Worm (Caenorhabditis elegans) whole organism, early embryonic: Measurements from ENCODE around the gene aakg-2.
"Not testable (repeated sequence)": the region's sequence is repeated elsewhere in the genome, so short reads cannot be mapped to it uniquely, and the experiment has no call there.

Source experiments
- B0310.2 ChIP-seq: sonication (generic microtip); optimal IDR thresholded peaks from 2 replicates; lab custom pipeline; 2016; ENCODE audit warnings: mild to moderate bottlenecking, missing genetic modification characterization, missing compliant biosample characterization
- F13C5.2 ChIP-seq: sonication (generic microtip); optimal IDR thresholded peaks from 2 replicates; lab custom pipeline; 2017; ENCODE audit warnings: mild to moderate bottlenecking, missing genetic modification characterization, inconsistent platforms, missing compliant biosample characterization
- aly-1 ChIP-seq: sonication (generic microtip); optimal IDR thresholded peaks from 2 replicates; lab custom pipeline; 2016; ENCODE audit warnings: missing genetic modification characterization, missing compliant biosample characterization
- ama-1 ChIP-seq: fragments of 150-350 bp; optimal IDR thresholded peaks from 2 replicates; lab custom pipeline; 2014
- ceh-13 ChIP-seq: fragments of 200-800 bp; sonication (Bioruptor generic); optimal IDR thresholded peaks from 2 replicates; lab custom pipeline; 2018; ENCODE audit warnings: mild to moderate bottlenecking, missing genetic modification characterization, missing compliant biosample characterization
- ceh-36 ChIP-seq: sonication (generic microtip); optimal IDR thresholded peaks from 2 replicates; lab custom pipeline; 2016; ENCODE audit warnings: missing genetic modification characterization, inconsistent platforms, missing compliant biosample characterization
- ets-7 ChIP-seq: sonication (generic microtip); optimal IDR thresholded peaks from 2 replicates; lab custom pipeline; 2016; ENCODE audit warnings: missing genotype, missing genetic modification characterization, missing compliant biosample characterization
- flt-1 ChIP-seq: fragments of 200-800 bp; sonication (Bioruptor generic); IDR thresholded peaks from 2 replicates; pipeline ENCODE4 v1.3.6; 2022; ENCODE audit warnings: missing genetic modification characterization, missing compliant biosample characterization
- hmbx-1 ChIP-seq: sonication (generic microtip); optimal IDR thresholded peaks from 2 replicates; lab custom pipeline; 2016; ENCODE audit warnings: mild to moderate bottlenecking, missing genetic modification characterization, missing compliant biosample characterization
- hmg-4 ChIP-seq: fragments of 200-800 bp; sonication (Bioruptor generic); optimal IDR thresholded peaks from 2 replicates; lab custom pipeline; 2018; ENCODE audit warnings: mild to moderate bottlenecking, missing genetic modification characterization, missing compliant biosample characterization
- hnd-1 ChIP-seq: sonication (generic microtip); optimal IDR thresholded peaks from 2 replicates; lab custom pipeline; 2016; ENCODE audit warnings: missing genetic modification characterization, missing compliant biosample characterization
- pes-1 ChIP-seq: fragments of 200-800 bp; sonication (Bioruptor generic); IDR thresholded peaks from 2 replicates; pipeline ENCODE4 v1.3.6; 2022; ENCODE audit warnings: missing genetic modification reagents, missing genetic modification characterization, missing compliant biosample characterization
- scrt-1 ChIP-seq: fragments of 200-800 bp; sonication (Bioruptor generic); IDR thresholded peaks from 2 replicates; pipeline ENCODE4 v1.3.6; 2022; ENCODE audit warnings: missing genetic modification characterization, missing compliant biosample characterization
- sea-1 ChIP-seq: fragments of 200-800 bp; sonication (Bioruptor generic); conservative IDR thresholded peaks from 2 replicates; pipeline ENCODE4 v1.3.6; 2022; ENCODE audit warnings: missing genetic modification characterization, missing compliant biosample characterization
- tbx-11 ChIP-seq: fragments of 200-800 bp; sonication (Bioruptor generic); IDR thresholded peaks from 2 replicates; pipeline ENCODE4 v1.3.6; 2022; ENCODE audit warnings: missing genetic modification characterization, missing compliant biosample characterization
- tbx-37 ChIP-seq: fragments of 200-800 bp; sonication (Bioruptor generic); conservative IDR thresholded peaks from 2 replicates; pipeline ENCODE4 v1.3.6; 2022; ENCODE audit warnings: missing genetic modification reagents, missing genetic modification characterization, missing compliant biosample characterization
- tra-4 ChIP-seq: sonication (generic microtip); optimal IDR thresholded peaks from 2 replicates; lab custom pipeline; 2017; ENCODE audit warnings: missing genetic modification characterization, missing compliant biosample characterization

Gene aakg-2

DNA sequence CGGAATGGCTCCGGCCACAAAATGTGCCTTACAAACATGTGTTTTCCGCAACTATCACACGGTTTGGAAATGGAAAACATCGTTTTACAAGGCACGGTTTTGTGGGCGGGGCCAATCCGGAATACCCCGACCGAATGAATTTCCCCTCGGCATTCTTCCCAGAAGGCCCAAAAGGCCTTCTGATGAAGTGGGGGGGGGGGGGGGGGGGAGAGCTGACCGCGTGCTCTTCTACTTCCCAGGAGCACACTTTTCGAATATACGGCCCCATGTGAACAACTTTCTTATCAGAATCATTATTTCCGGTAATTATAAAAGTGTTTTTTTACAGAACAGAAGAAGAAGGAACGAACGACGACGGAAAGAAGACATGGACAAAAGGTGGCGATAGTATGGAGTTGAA is 15.2 kb upstream of the aakg-2 start:
- no peak for TF ChIP-seq scrt-1 (GFP tag; lab: Robert Waterston, UW)
- TF ChIP-seq B0310.2 (tag; lab: Kevin White, UChicago) = no peak
- TF ChIP-seq aly-1 (tag; lab: Kevin White, UChicago) = no peak
- TF ChIP-seq hnd-1 (tag; lab: Kevin White, UChicago) = no peak
- TF ChIP-seq sea-1 = no peak
- TF ChIP-seq ceh-13 (GFP tag; lab: Kevin White, UChicago) = no peak
- no peak for TF ChIP-seq tbx-11 (GFP tag; lab: Robert Waterston, UW)
- no peak for TF ChIP-seq hmbx-1 (tag; lab: Kevin White, UChicago)
- no peak for TF ChIP-seq hmg-4 (GFP tag; lab: Kevin White, UChicago)
- TF ChIP-seq ets-7 (tag; lab: Kevin White, UChicago) = no peak

DNA sequence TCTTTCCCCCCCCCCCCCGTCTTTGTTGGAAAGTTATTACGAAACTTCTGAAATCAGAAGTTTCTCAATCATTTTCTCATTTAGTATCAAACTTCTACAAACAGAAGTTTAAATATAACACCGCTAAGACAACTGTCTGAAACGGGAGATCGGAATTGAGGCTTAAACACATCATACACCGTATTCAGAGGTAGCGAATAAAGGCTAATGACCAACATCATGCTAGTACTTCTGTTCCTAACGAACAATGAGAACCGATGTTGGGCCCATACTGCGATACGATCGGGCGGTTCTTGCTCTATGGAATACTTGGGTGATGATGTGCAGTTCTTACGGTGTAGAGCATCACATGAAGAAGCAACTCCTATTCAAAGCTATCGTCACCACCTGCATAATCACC is 14.6 kb upstream of the aakg-2 start, which contains the start of gene Y13C8A.1:
Gene Y13C8A.1, plus strand, starts transcription at position 301 of the 400 bp plus-strand sequence.
- not testable (repeated sequence) for TF ChIP-seq tra-4; aly-1 (tag; lab: Kevin White, UChicago); tbx-37 (GFP tag; lab: Robert Waterston, UW)

DNA sequence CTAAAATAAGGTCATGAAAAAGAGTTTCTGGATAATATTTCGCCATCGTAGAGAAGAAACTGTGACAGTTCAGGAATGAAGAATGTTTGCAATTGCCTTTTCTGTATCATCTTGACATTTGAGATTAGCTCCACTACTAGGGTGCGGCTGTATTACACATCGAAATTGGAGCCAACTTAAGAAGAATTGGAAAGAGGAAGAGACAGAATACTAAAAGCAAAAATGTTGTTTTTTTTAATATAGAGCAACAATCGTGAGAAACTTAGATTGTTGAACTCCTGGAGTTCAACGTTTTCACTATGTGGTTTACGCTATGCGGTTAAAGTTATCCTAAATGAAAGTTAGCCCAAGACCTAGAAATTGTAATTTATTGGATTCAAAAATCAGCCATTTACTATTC is 11.6 kb upstream of the aakg-2 start, which contains the start of gene acs-9:
Gene acs-9, minus strand, starts transcription at position 101 of the 400 bp plus-strand sequence.
- TF ChIP-seq flt-1 (GFP tag; lab: Robert Waterston, UW) (no peak), tbx-11 (GFP tag; lab: Robert Waterston, UW) (no peak), ets-7 (tag; lab: Kevin White, UChicago) (no peak), pes-1 (GFP tag; lab: Robert Waterston, UW) (no peak), ceh-36 (tag; lab: Kevin White, UChicago) (no peak), hmbx-1 (tag; lab: Kevin White, UChicago) (no peak), tbx-37 (GFP tag; lab: Robert Waterston, UW) (no peak), tra-4 (no peak), hnd-1 (tag; lab: Kevin White, UChicago) (no peak), aly-1 (tag; lab: Kevin White, UChicago) (no peak), scrt-1 (GFP tag; lab: Robert Waterston, UW) (no peak), hmg-4 (GFP tag; lab: Kevin White, UChicago) (no peak), ceh-13 (GFP tag; lab: Kevin White, UChicago) (no peak), B0310.2 (tag; lab: Kevin White, UChicago) (no peak)

DNA sequence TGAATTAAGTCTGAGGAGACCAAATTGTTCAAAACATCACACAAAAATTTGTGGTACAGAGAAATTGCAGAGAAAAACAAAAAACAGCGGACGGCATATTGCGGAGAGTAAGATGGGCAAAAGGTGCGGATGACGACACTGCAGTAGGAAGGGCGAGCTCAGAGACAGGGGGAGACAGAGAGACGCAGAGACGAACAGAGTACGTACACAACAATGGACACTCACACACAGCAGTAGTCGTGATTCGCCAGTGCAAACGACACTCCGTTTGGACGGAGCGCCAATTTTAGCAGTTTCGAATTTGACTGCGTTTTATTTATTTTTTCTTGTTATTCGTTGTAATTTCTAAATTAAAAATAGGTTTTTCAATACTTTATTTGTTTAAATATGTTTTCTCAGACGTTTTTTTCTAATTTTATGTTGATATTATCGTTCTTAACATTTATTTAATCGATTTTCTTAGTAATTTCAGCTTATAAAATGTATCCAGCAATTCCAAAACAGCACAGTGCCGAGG is 3.7 kb upstream of the aakg-2 start, which contains the start of gene T20F7.1:
Gene T20F7.1, plus strand, starts transcription at position 467 of the 517 bp plus-strand sequence.
- TF ChIP-seq aly-1 (tag; lab: Kevin White, UChicago) (no peak), F13C5.2 (tag; lab: Kevin White, UChicago) (peak; percentile 47), hmg-4 (GFP tag; lab: Kevin White, UChicago) (peak; percentile 19)

DNA sequence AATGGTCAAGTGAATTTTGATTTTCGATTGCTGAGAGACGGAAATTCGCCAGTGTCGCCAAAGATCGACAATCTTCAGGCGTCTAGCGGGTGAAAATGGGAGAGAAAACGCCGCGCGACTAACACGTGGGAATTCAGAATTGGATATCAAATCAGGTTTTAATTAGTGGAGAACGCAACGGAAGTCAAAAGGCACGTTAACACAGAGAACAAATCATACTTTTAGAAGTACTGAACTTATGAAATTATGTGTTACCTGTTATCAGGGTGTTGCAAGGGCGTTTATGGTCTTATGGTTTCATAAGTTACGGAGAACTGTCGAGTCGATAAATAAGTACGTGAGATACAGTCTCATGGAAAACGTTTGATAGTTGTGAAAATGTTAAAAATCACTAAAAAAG is 2.5 kb upstream of the aakg-2 start:
- no peak for TF ChIP-seq tbx-11 (GFP tag; lab: Robert Waterston, UW)
- no peak for TF ChIP-seq hmg-4 (GFP tag; lab: Kevin White, UChicago)
- TF ChIP-seq hmbx-1 (tag; lab: Kevin White, UChicago) = no peak
- TF ChIP-seq tbx-37 (GFP tag; lab: Robert Waterston, UW) = no peak
- no peak for TF ChIP-seq sea-1
- no peak for TF ChIP-seq B0310.2 (tag; lab: Kevin White, UChicago)
- TF ChIP-seq tra-4 = no peak
- TF ChIP-seq ceh-13 (GFP tag; lab: Kevin White, UChicago) = no peak
- TF ChIP-seq pes-1 (GFP tag; lab: Robert Waterston, UW) = no peak
- TF ChIP-seq flt-1 (GFP tag; lab: Robert Waterston, UW) = no peak
- no peak for TF ChIP-seq aly-1 (tag; lab: Kevin White, UChicago)
- TF ChIP-seq ama-1 (lab: Kevin White, UChicago) = no peak
- TF ChIP-seq ets-7 (tag; lab: Kevin White, UChicago) = no peak

DNA sequence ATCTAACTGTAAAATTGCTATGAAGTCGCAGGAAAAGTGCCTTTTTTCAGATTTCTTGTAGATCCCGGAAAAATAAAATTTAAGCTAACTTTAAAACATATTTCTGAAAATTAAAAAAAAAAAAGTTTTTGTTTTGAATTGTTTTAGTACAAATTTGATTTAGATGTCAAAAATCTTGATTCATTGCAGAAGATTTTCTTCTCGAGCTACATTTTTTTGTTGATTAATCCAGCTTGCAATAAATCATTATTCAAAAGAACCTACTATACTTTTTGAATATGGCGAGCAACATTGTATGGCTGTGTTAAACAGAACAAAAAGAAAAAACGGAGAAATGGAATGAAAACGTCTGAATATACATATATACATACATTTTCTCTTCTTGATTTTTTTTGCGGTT is 3.2 kb downstream of the aakg-2 start:
- no peak for TF ChIP-seq aly-1 (tag; lab: Kevin White, UChicago)
- TF ChIP-seq hmg-4 (GFP tag; lab: Kevin White, UChicago) = no peak

DNA sequence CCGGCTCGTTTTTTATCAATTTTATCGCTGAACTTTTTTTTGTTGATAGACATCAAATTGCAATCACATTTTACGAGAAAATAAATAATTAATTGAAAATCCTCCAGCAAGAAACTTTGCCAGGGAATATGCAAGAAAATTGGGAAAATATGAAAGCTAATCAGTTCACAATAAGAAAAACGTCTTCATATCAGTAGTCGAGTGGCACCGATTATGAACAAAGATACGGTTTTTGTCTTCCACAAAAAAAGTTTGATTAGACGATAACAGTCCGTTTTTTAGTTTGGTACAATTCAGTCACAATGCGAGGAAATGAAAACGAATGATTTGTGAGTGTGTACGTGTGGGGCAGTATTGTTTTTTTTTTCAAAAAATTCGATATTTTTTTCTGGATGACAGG is 3.8 kb downstream of the aakg-2 start:
- no peak for TF ChIP-seq tbx-11 (GFP tag; lab: Robert Waterston, UW)
- TF ChIP-seq flt-1 (GFP tag; lab: Robert Waterston, UW) = no peak
- no peak for TF ChIP-seq hmbx-1 (tag; lab: Kevin White, UChicago)
- no peak for TF ChIP-seq scrt-1 (GFP tag; lab: Robert Waterston, UW)

DNA sequence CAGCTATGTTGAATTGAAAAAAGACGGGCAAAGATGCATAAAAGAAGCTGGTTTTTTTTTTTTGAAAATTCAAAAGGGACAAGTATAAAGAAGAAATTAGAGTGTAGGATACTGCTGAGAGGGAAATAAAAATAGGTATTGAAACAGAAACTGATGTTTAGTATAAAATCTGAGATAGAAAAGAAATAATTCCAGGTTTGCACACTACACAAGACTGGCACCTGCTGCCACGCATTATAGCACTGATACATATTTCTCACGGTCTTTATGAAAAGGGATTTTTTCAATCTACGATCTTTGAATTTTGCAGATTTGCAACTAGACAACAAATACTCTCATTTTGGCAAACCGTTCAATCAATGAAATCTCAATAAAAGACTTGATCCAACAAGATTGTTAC is 5.5 kb downstream of the aakg-2 start:
- TF ChIP-seq flt-1 (GFP tag; lab: Robert Waterston, UW) (no peak), hnd-1 (tag; lab: Kevin White, UChicago) (no peak), ama-1 (lab: Kevin White, UChicago) (no peak), pes-1 (GFP tag; lab: Robert Waterston, UW) (no peak), sea-1 (no peak), ceh-13 (GFP tag; lab: Kevin White, UChicago) (no peak), hmbx-1 (tag; lab: Kevin White, UChicago) (no peak), hmg-4 (GFP tag; lab: Kevin White, UChicago) (no peak), tbx-11 (GFP tag; lab: Robert Waterston, UW) (no peak), ets-7 (tag; lab: Kevin White, UChicago) (no peak), tbx-37 (GFP tag; lab: Robert Waterston, UW) (no peak), scrt-1 (GFP tag; lab: Robert Waterston, UW) (no peak), B0310.2 (tag; lab: Kevin White, UChicago) (no peak), tra-4 (no peak), ceh-36 (tag; lab: Kevin White, UChicago) (no peak), aly-1 (tag; lab: Kevin White, UChicago) (no peak), F13C5.2 (tag; lab: Kevin White, UChicago) (no peak)
